Worm (Caenorhabditis elegans) whole organism, late embryonic: Measurements from ENCODE around the gene gem-1.

Experiments
- C08G9.2 ChIP-seq: sonication (generic microtip); optimal IDR thresholded peaks from 2 replicates; lab custom pipeline; 2016; ENCODE audit warnings: mild to moderate bottlenecking, missing genetic modification characterization, moderate library complexity, missing compliant biosample characterization
- C38D4.7 ChIP-seq: fragments of 200-800 bp; sonication (Bioruptor generic); optimal IDR thresholded peaks from 2 replicates; lab custom pipeline; 2018; ENCODE audit warnings: mild to moderate bottlenecking, missing genetic modification characterization, moderate library complexity, missing compliant biosample characterization
- ahr-1 ChIP-seq: sonication (generic microtip); optimal IDR thresholded peaks from 2 replicates; lab custom pipeline; 2016; ENCODE audit warnings: missing genetic modification characterization, missing compliant biosample characterization
- ceh-14 ChIP-seq: sonication (generic microtip); optimal IDR thresholded peaks from 2 replicates; lab custom pipeline; 2016; ENCODE audit warnings: missing genotype, missing genetic modification characterization, missing compliant biosample characterization
- ceh-2 ChIP-seq: sonication (generic microtip); optimal IDR thresholded peaks from 2 replicates; lab custom pipeline; 2016; ENCODE audit warnings: missing genotype, missing genetic modification characterization, missing compliant biosample characterization
- ceh-24 ChIP-seq: sonication (generic microtip); optimal IDR thresholded peaks from 2 replicates; lab custom pipeline; 2016; ENCODE audit warnings: mild to moderate bottlenecking, missing genetic modification characterization, missing compliant biosample characterization
- ceh-30 ChIP-seq: fragments of 150-350 bp; optimal IDR thresholded peaks from 2 replicates; lab custom pipeline; 2014; ENCODE audit warnings: missing biosample characterization, missing genetic modification characterization
- ceh-31 ChIP-seq: sonication (generic microtip); optimal IDR thresholded peaks from 2 replicates; lab custom pipeline; 2016; ENCODE audit warnings: missing genetic modification characterization, missing compliant biosample characterization
- ceh-34 ChIP-seq: sonication (generic microtip); optimal IDR thresholded peaks from 2 replicates; lab custom pipeline; 2016; ENCODE audit warnings: mild to moderate bottlenecking, missing genetic modification characterization, missing compliant biosample characterization
- ceh-45 ChIP-seq: fragments of 200-800 bp; sonication (Bioruptor generic); IDR thresholded peaks from 2 replicates; pipeline ENCODE4 v1.3.6; 2022; ENCODE audit warnings: missing genetic modification reagents, missing genetic modification characterization, missing compliant biosample characterization
- ceh-48 ChIP-seq: sonication (generic microtip); optimal IDR thresholded peaks from 2 replicates; lab custom pipeline; 2016; ENCODE audit warnings: missing genetic modification characterization, inconsistent platforms, missing compliant biosample characterization
- ceh-6 ChIP-seq: fragments of 200-800 bp; sonication (Bioruptor generic); optimal IDR thresholded peaks from 2 replicates; lab custom pipeline; 2018; ENCODE audit warnings: mild to moderate bottlenecking, missing genetic modification characterization, missing compliant biosample characterization
- che-1 ChIP-seq: sonication (generic microtip); optimal IDR thresholded peaks from 2 replicates; lab custom pipeline; 2016; ENCODE audit warnings: mild to moderate bottlenecking, missing genetic modification characterization, missing compliant biosample characterization
- dve-1 ChIP-seq: sonication (generic microtip); optimal IDR thresholded peaks from 2 replicates; lab custom pipeline; 2017; ENCODE audit warnings: antibody characterized with exemption, mild to moderate bottlenecking, missing genetic modification characterization, missing compliant biosample characterization
- elt-4 ChIP-seq: sonication (generic microtip); optimal IDR thresholded peaks from 2 replicates; lab custom pipeline; 2016; ENCODE audit warnings: missing genetic modification characterization, missing compliant biosample characterization
- ets-4 ChIP-seq: sonication (generic microtip); optimal IDR thresholded peaks from 2 replicates; lab custom pipeline; 2016; ENCODE audit warnings: missing genetic modification characterization, missing compliant biosample characterization
- eyg-1 ChIP-seq: sonication (generic microtip); optimal IDR thresholded peaks from 2 replicates; lab custom pipeline; 2016; ENCODE audit warnings: missing genotype, missing genetic modification characterization, missing compliant biosample characterization
- fax-1 ChIP-seq: sonication (generic microtip); optimal IDR thresholded peaks from 2 replicates; lab custom pipeline; 2016; ENCODE audit warnings: missing genotype, missing genetic modification characterization, missing compliant biosample characterization
- fkh-10 ChIP-seq: fragments of 150-350 bp; optimal IDR thresholded peaks from 2 replicates; lab custom pipeline; 2014; ENCODE audit warnings: missing biosample characterization, missing genetic modification reagents, missing genetic modification characterization
- fkh-6 ChIP-seq: sonication (generic microtip); optimal IDR thresholded peaks from 2 replicates; lab custom pipeline; 2016; ENCODE audit warnings: missing genetic modification characterization, missing compliant biosample characterization
- hlh-30 ChIP-seq: sonication (generic microtip); optimal IDR thresholded peaks from 2 replicates; lab custom pipeline; 2017; ENCODE audit warnings: antibody characterized with exemption, missing genetic modification characterization, missing compliant biosample characterization; ENCODE audit not compliant: insufficient read depth
- hlh-8 ChIP-seq: sonication (generic microtip); optimal IDR thresholded peaks from 2 replicates; lab custom pipeline; 2016; ENCODE audit warnings: missing genotype, missing genetic modification characterization, missing compliant biosample characterization
- madf-2 ChIP-seq: sonication (generic microtip); optimal IDR thresholded peaks from 2 replicates; lab custom pipeline; 2017; ENCODE audit warnings: missing genetic modification characterization, missing compliant biosample characterization
- nhr-11 ChIP-seq: fragments of 150-350 bp; optimal IDR thresholded peaks from 2 replicates; lab custom pipeline; 2014; ENCODE audit warnings: missing biosample characterization, missing genetic modification characterization
- npax-4 ChIP-seq: sonication (generic microtip); optimal IDR thresholded peaks from 2 replicates; lab custom pipeline; 2016; ENCODE audit warnings: missing genetic modification characterization, missing compliant biosample characterization
- pat-9 ChIP-seq: fragments of 200-800 bp; sonication (Bioruptor generic); optimal IDR thresholded peaks from 2 replicates; lab custom pipeline; 2018; ENCODE audit warnings: mild to moderate bottlenecking, missing genetic modification characterization, moderate library complexity, missing compliant biosample characterization
- pha-4 ChIP-seq: fragments of 150-350 bp; optimal IDR thresholded peaks from 2 replicates; lab custom pipeline; 2018; ENCODE audit warnings: missing biosample characterization, missing genetic modification reagents, missing genetic modification characterization
- pros-1 ChIP-seq: fragments of 150-350 bp; optimal IDR thresholded peaks from 2 replicates; lab custom pipeline; 2014; ENCODE audit warnings: missing biosample characterization, missing genetic modification reagents, missing genetic modification characterization
- rnt-1 ChIP-seq: sonication (generic microtip); optimal IDR thresholded peaks from 2 replicates; lab custom pipeline; 2016; ENCODE audit warnings: missing genetic modification characterization, missing compliant biosample characterization
- sdc-2 ChIP-seq: sonication (generic microtip); optimal IDR thresholded peaks from 2 replicates; lab custom pipeline; 2016; ENCODE audit warnings: missing genotype, missing genetic modification characterization, missing compliant biosample characterization
- sox-2 ChIP-seq: fragments of 200-800 bp; sonication (Bioruptor generic); IDR thresholded peaks from 2 replicates; pipeline ENCODE4 v1.3.6; 2022; ENCODE audit warnings: missing genetic modification reagents, missing genetic modification characterization, missing compliant biosample characterization
- syd-9 ChIP-seq: sonication (generic microtip); optimal IDR thresholded peaks from 2 replicates; lab custom pipeline; 2016; ENCODE audit warnings: mild to moderate bottlenecking, missing genetic modification characterization, moderate library complexity, missing compliant biosample characterization
- tbx-2 ChIP-seq: sonication (generic microtip); optimal IDR thresholded peaks from 2 replicates; lab custom pipeline; 2016; ENCODE audit warnings: missing genetic modification characterization, missing compliant biosample characterization
- tbx-7 ChIP-seq: sonication (generic microtip); optimal IDR thresholded peaks from 2 replicates; lab custom pipeline; 2016; ENCODE audit warnings: missing genotype, missing genetic modification characterization, missing compliant biosample characterization
- unc-3 ChIP-seq, 2 experiments: fragments of 200-800 bp in 1 of 2; sonication (Bioruptor generic) in 1 of 2; sonication (generic microtip) in 1 of 2; conservative IDR thresholded peaks in 1 of 2; optimal IDR thresholded peaks in 1 of 2; 2 replicates each; pipeline versions ENCODE4 v1.3.6 to Lab custom; 2016 to 2022; ENCODE audit warnings: missing compliant biosample characterization in 2 of 2, missing genetic modification characterization in 2 of 2, missing genetic modification reagents in 1 of 2
- unc-55 ChIP-seq: sonication (generic microtip); optimal IDR thresholded peaks from 2 replicates; lab custom pipeline; 2017; ENCODE audit warnings: missing biosample characterization, missing genetic modification reagents, missing genetic modification characterization

The gem-1 gene

DNA sequence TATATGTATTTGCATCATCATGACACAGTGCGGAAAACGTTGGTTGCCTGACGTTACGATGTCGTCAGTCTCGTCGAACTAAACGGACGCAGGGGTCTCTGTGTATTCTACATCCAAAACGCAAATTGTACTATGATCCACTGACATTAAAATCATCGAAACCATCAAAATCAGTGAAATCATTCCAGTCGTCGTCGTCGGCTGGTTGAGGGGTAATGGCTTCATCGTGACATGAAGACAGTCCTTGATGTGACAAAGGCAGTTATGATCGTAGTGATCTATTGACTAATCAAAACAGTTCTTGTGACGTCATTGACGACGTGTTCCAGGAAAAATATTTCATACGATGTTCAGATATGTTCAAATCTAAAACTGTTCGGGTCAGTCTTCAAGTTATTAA lies 19.1 kb downstream of the gem-1 start:
- TF ChIP-seq pros-1: no peak
- TF ChIP-seq hlh-8 (tag; lab: Kevin White, UChicago): no peak
- TF ChIP-seq fax-1 (tag; lab: Kevin White, UChicago): no peak
- no peak for TF ChIP-seq che-1 (tag; lab: Kevin White, UChicago)
- no peak for TF ChIP-seq unc-3 (GFP tag; conservative IDR thresholded peaks at IDR 0.05; lab: Robert Waterston, UW)
- TF ChIP-seq unc-3 (tag; optimal IDR thresholded peaks at IDR 0.05; lab: Kevin White, UChicago): no peak
- TF ChIP-seq fkh-6 (tag; lab: Kevin White, UChicago): no peak
- no peak for TF ChIP-seq ets-4 (tag; lab: Kevin White, UChicago)
- TF ChIP-seq pha-4 (tag; lab: Kevin White, UChicago): no peak
- TF ChIP-seq nhr-11 (tag; lab: Kevin White, UChicago): no peak
- no peak for TF ChIP-seq C08G9.2 (tag; lab: Kevin White, UChicago)
- TF ChIP-seq ahr-1 (tag; lab: Kevin White, UChicago): no peak
- TF ChIP-seq ceh-14 (tag; lab: Kevin White, UChicago): no peak
- TF ChIP-seq ceh-45 (GFP tag; lab: Robert Waterston, UW): no peak
- TF ChIP-seq madf-2 (tag; lab: Kevin White, UChicago): no peak
- no peak for TF ChIP-seq ceh-6 (GFP tag; lab: Kevin White, UChicago)
- TF ChIP-seq rnt-1 (tag; lab: Kevin White, UChicago): no peak
- no peak for TF ChIP-seq fkh-10 (GFP tag; lab: Kevin White, UChicago)
- TF ChIP-seq sdc-2 (tag; lab: Kevin White, UChicago): no peak

DNA sequence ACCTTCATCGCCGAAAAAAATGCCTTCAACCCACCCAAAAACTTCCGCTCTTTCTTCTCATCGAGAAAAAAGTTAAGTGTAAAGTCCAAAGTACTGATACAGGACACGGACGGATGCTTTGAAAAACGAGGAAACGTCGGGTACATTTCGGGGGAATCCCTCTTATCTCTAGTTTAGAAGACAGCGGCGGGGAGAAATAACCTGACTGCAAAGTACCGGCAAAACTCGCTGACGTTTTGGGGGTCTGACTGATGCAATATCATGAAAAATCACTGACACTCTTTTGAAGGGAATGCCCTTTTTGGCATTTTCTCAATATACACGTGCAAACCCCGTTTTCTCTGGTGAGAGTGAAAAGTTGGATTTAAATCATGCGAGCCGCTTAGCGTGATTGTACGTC lies 20.3 kb downstream of the gem-1 start:
- TF ChIP-seq pat-9 (no peak), ceh-45 (GFP tag; lab: Robert Waterston, UW) (no peak), C08G9.2 (tag; lab: Kevin White, UChicago) (no peak), ceh-34 (no peak), hlh-30 (tag; lab: Kevin White, UChicago) (no peak), tbx-2 (tag; lab: Kevin White, UChicago) (no peak), ceh-2 (no peak), elt-4 (tag; lab: Kevin White, UChicago) (no peak), ceh-30 (no peak), npax-4 (tag; lab: Kevin White, UChicago) (no peak), ceh-48 (no peak), rnt-1 (tag; lab: Kevin White, UChicago) (no peak), ceh-31 (no peak), madf-2 (tag; lab: Kevin White, UChicago) (no peak), ets-4 (tag; lab: Kevin White, UChicago) (no peak), che-1 (tag; lab: Kevin White, UChicago) (no peak), C38D4.7 (GFP tag; lab: Kevin White, UChicago) (no peak), syd-9 (tag; lab: Kevin White, UChicago) (no peak), tbx-7 (no peak), sox-2 (GFP tag; lab: Robert Waterston, UW) (no peak)

DNA sequence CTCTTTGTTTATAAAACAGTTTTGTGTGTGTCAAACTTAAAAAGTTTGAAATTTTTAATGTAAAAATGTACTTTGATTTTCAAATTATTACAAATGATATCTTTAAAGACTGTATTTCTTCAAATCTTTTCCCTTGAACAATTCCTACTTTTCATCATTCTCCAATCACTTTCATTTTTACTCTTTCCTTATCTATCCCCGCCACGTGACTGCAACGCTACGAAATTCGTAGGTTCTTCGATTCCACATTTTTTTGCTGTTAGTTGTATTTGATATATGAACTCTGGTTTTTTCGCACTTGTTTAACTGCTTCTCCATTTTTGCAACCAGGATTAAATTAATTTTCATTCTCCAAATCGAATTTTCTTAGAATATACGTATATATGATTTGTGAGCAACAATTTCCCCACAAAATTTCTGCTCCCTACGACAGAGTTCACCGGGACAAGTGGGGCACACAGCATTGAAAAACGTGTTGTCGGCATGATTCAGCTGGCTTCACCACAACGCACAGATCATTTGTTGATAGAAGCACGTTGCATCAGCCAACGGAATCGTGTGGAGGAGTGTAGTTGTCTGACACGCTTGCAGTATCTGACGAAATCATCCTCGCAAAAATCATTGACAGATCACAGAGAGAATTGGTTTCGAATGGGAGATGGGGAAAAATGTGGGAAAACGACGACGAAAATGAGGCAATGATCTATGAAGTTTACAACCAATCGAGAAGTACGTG lies 22.0 kb downstream of the gem-1 start:
- TF ChIP-seq dve-1 (tag; lab: Kevin White, UChicago) (no peak), eyg-1 (tag; lab: Kevin White, UChicago) (no peak), rnt-1 (tag; lab: Kevin White, UChicago) (no peak), unc-55 (GFP tag; lab: Kevin White, UChicago) (no peak), ceh-24 (tag; lab: Kevin White, UChicago) (no peak)
